Worm (Caenorhabditis elegans) whole organism, late embryonic: ENCODE data around the gene K10D6.3.

Experiments
- C08G9.2 ChIP-seq: sonication (generic microtip); optimal IDR thresholded peaks from 2 replicates; lab custom pipeline; 2016; ENCODE audit warnings: mild to moderate bottlenecking, missing genetic modification characterization, moderate library complexity, missing compliant biosample characterization
- C38D4.7 ChIP-seq: fragments of 200-800 bp; sonication (Bioruptor generic); optimal IDR thresholded peaks from 2 replicates; lab custom pipeline; 2018; ENCODE audit warnings: mild to moderate bottlenecking, missing genetic modification characterization, moderate library complexity, missing compliant biosample characterization
- F13H6.1 ChIP-seq: sonication (generic microtip); optimal IDR thresholded peaks from 2 replicates; lab custom pipeline; 2016; ENCODE audit warnings: missing genetic modification characterization, missing compliant biosample characterization
- Y22D7AL.16 ChIP-seq: sonication (generic microtip); optimal IDR thresholded peaks from 2 replicates; lab custom pipeline; 2016; ENCODE audit warnings: missing genetic modification characterization, missing compliant biosample characterization
- ama-1 ChIP-seq: fragments of 150-350 bp; optimal IDR thresholded peaks from 2 replicates; lab custom pipeline; 2014
- ceh-18 ChIP-seq: sonication (generic microtip); optimal IDR thresholded peaks from 2 replicates; lab custom pipeline; 2016; ENCODE audit warnings: missing genetic modification characterization, missing compliant biosample characterization
- ceh-31 ChIP-seq: sonication (generic microtip); optimal IDR thresholded peaks from 2 replicates; lab custom pipeline; 2016; ENCODE audit warnings: missing genetic modification characterization, missing compliant biosample characterization
- ceh-34 ChIP-seq: sonication (generic microtip); optimal IDR thresholded peaks from 2 replicates; lab custom pipeline; 2016; ENCODE audit warnings: mild to moderate bottlenecking, missing genetic modification characterization, missing compliant biosample characterization
- ceh-48 ChIP-seq: sonication (generic microtip); optimal IDR thresholded peaks from 2 replicates; lab custom pipeline; 2016; ENCODE audit warnings: missing genetic modification characterization, inconsistent platforms, missing compliant biosample characterization
- ceh-9 ChIP-seq: sonication (generic microtip); optimal IDR thresholded peaks from 2 replicates; lab custom pipeline; 2016; ENCODE audit warnings: mild to moderate bottlenecking, missing genetic modification characterization, inconsistent platforms, missing compliant biosample characterization
- che-1 ChIP-seq: sonication (generic microtip); optimal IDR thresholded peaks from 2 replicates; lab custom pipeline; 2016; ENCODE audit warnings: mild to moderate bottlenecking, missing genetic modification characterization, missing compliant biosample characterization
- elt-2 ChIP-seq: sonication (generic microtip); optimal IDR thresholded peaks from 2 replicates; lab custom pipeline; 2016; ENCODE audit warnings: missing genetic modification reagents, missing genetic modification characterization, missing compliant biosample characterization
- elt-4 ChIP-seq: sonication (generic microtip); optimal IDR thresholded peaks from 2 replicates; lab custom pipeline; 2016; ENCODE audit warnings: missing genetic modification characterization, missing compliant biosample characterization
- ets-4 ChIP-seq: sonication (generic microtip); optimal IDR thresholded peaks from 2 replicates; lab custom pipeline; 2016; ENCODE audit warnings: missing genetic modification characterization, missing compliant biosample characterization
- eyg-1 ChIP-seq: sonication (generic microtip); optimal IDR thresholded peaks from 2 replicates; lab custom pipeline; 2016; ENCODE audit warnings: missing genotype, missing genetic modification characterization, missing compliant biosample characterization
- fkh-10 ChIP-seq: fragments of 150-350 bp; optimal IDR thresholded peaks from 2 replicates; lab custom pipeline; 2014; ENCODE audit warnings: missing biosample characterization, missing genetic modification reagents, missing genetic modification characterization
- gmeb-2 ChIP-seq: sonication (generic microtip); optimal IDR thresholded peaks from 2 replicates; lab custom pipeline; 2016; ENCODE audit warnings: missing genetic modification characterization, inconsistent platforms, missing compliant biosample characterization
- lin-11 ChIP-seq: fragments of 200-800 bp; sonication (Bioruptor generic); optimal IDR thresholded peaks from 2 replicates; lab custom pipeline; 2018; ENCODE audit warnings: mild to moderate bottlenecking, missing genetic modification characterization, missing compliant biosample characterization
- madf-2 ChIP-seq: sonication (generic microtip); optimal IDR thresholded peaks from 2 replicates; lab custom pipeline; 2017; ENCODE audit warnings: missing genetic modification characterization, missing compliant biosample characterization
- nhr-11 ChIP-seq: fragments of 150-350 bp; optimal IDR thresholded peaks from 2 replicates; lab custom pipeline; 2014; ENCODE audit warnings: missing biosample characterization, missing genetic modification characterization
- nhr-232 ChIP-seq: sonication (generic microtip); optimal IDR thresholded peaks from 2 replicates; lab custom pipeline; 2016; ENCODE audit warnings: missing genetic modification characterization, missing compliant biosample characterization
- npax-4 ChIP-seq: sonication (generic microtip); optimal IDR thresholded peaks from 2 replicates; lab custom pipeline; 2016; ENCODE audit warnings: missing genetic modification characterization, missing compliant biosample characterization
- pag-3 ChIP-seq: sonication (generic microtip); optimal IDR thresholded peaks from 2 replicates; lab custom pipeline; 2016; ENCODE audit warnings: missing compliant biosample characterization, missing genetic modification characterization, borderline replicate concordance
- pat-9 ChIP-seq: fragments of 200-800 bp; sonication (Bioruptor generic); optimal IDR thresholded peaks from 2 replicates; lab custom pipeline; 2018; ENCODE audit warnings: mild to moderate bottlenecking, missing genetic modification characterization, moderate library complexity, missing compliant biosample characterization
- pax-1 ChIP-seq: fragments of 150-350 bp; optimal IDR thresholded peaks from 2 replicates; lab custom pipeline; 2014; ENCODE audit warnings: missing biosample characterization, missing genetic modification characterization
- ref-2 ChIP-seq: sonication (generic microtip); optimal IDR thresholded peaks from 2 replicates; lab custom pipeline; 2016; ENCODE audit warnings: missing genetic modification characterization, missing compliant biosample characterization
- sox-4 ChIP-seq: sonication (generic microtip); optimal IDR thresholded peaks from 2 replicates; lab custom pipeline; 2017; ENCODE audit warnings: mild to moderate bottlenecking, missing genetic modification characterization, inconsistent platforms, missing compliant biosample characterization
- syd-9 ChIP-seq: sonication (generic microtip); optimal IDR thresholded peaks from 2 replicates; lab custom pipeline; 2016; ENCODE audit warnings: mild to moderate bottlenecking, missing genetic modification characterization, moderate library complexity, missing compliant biosample characterization
- tbx-2 ChIP-seq: sonication (generic microtip); optimal IDR thresholded peaks from 2 replicates; lab custom pipeline; 2016; ENCODE audit warnings: missing genetic modification characterization, missing compliant biosample characterization
- tbx-7 ChIP-seq: sonication (generic microtip); optimal IDR thresholded peaks from 2 replicates; lab custom pipeline; 2016; ENCODE audit warnings: missing genotype, missing genetic modification characterization, missing compliant biosample characterization
- unc-3 ChIP-seq, 2 experiments: fragments of 200-800 bp in 1 of 2; sonication (Bioruptor generic) in 1 of 2; sonication (generic microtip) in 1 of 2; conservative IDR thresholded peaks in 1 of 2; optimal IDR thresholded peaks in 1 of 2; 2 replicates each; pipeline versions ENCODE4 v1.3.6 to Lab custom; 2016 to 2022; ENCODE audit warnings: missing compliant biosample characterization in 2 of 2, missing genetic modification characterization in 2 of 2, missing genetic modification reagents in 1 of 2
- unc-55 ChIP-seq: sonication (generic microtip); optimal IDR thresholded peaks from 2 replicates; lab custom pipeline; 2017; ENCODE audit warnings: missing biosample characterization, missing genetic modification reagents, missing genetic modification characterization
- zip-5 ChIP-seq: sonication (generic microtip); optimal IDR thresholded peaks from 2 replicates; lab custom pipeline; 2016; ENCODE audit warnings: missing genetic modification characterization, missing compliant biosample characterization

K10D6.3 gene

DNA sequence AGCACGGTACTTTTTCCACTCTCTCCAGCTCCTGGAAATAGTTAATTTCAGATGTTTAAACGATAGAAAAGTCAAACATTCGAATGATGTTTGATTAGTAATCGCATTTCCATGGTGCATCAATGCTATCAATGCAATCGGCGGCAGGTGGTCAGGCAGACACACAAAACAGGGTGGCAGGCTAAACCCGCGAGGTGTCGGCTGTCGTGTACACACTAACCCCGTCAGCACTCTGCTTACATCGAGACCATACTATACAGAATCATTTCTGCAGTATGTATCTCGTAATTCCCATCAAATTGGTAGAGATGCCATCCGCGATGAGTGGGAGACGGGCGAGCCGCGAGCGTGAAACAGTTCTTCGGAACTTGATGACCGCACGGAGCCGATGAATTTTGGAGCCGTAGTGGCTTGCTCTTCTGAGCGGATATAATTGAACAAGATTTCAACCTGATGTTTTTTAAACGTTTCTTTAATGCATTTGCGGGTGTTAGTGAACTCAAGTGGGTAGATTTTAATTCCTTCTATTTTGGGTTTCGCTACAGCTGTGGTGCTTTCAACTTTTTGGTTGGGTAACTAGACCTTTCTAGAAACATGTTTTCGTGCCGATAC, 23.6 kb upstream of the K10D6.3 start:
- TF ChIP-seq elt-2, result peak; percentile 46
- TF ChIP-seq, all 69 proteins: peak for 1; not testable (repeated sequence) for 68

DNA sequence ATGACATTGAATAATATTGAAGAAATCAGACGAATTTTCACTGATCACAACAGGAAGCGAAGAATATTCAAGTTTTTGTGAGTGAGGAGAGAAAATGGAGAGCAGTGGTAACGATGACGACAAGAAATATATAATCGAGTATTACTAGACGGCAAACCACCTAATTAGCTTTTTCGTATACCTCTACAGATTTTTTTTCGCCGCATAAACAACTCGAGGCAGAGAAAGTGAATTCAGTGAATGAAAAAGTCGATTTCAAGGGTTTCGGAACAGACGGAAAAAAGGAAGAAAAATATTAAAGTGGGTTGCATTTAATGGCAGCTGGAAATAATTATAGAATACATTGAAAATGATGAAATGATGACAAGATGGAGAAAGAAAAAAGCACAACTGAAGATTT, 22.8 kb upstream of the K10D6.3 start, which contains the start of gene gpa-1:
gpa-1 (minus strand) TSS at position 101 of the 400 bp plus-strand sequence.
- TF ChIP-seq nhr-232 (tag; lab: Kevin White, UChicago), result no peak
- no peak for TF ChIP-seq ceh-31 (tag; lab: Kevin White, UChicago)
- TF ChIP-seq fkh-10, result no peak
- no peak for TF ChIP-seq ama-1 (lab: Kevin White, UChicago)
- no peak for TF ChIP-seq zip-5 (tag; lab: Kevin White, UChicago)
- TF ChIP-seq eyg-1 (tag; lab: Kevin White, UChicago), result no peak
- TF ChIP-seq lin-11 (tag; lab: Kevin White, UChicago), result no peak
- no peak for TF ChIP-seq elt-4 (tag; lab: Kevin White, UChicago)
- TF ChIP-seq unc-55, result no peak
- TF ChIP-seq ceh-48 (tag; lab: Kevin White, UChicago), result no peak
- TF ChIP-seq unc-3 (GFP tag; conservative IDR thresholded peaks at IDR 0.05; lab: Robert Waterston, UW), result no peak
- TF ChIP-seq unc-3 (tag; optimal IDR thresholded peaks at IDR 0.05; lab: Kevin White, UChicago), result no peak
- TF ChIP-seq pag-3, result no peak
- TF ChIP-seq pat-9, result no peak
- no peak for TF ChIP-seq ceh-34 (tag; lab: Kevin White, UChicago)
- TF ChIP-seq tbx-7 (tag; lab: Kevin White, UChicago), result no peak
- TF ChIP-seq C08G9.2 (tag; lab: Kevin White, UChicago), result no peak
- no peak for TF ChIP-seq ceh-18 (tag; lab: Kevin White, UChicago)
- TF ChIP-seq ets-4 (tag; lab: Kevin White, UChicago), result no peak

DNA sequence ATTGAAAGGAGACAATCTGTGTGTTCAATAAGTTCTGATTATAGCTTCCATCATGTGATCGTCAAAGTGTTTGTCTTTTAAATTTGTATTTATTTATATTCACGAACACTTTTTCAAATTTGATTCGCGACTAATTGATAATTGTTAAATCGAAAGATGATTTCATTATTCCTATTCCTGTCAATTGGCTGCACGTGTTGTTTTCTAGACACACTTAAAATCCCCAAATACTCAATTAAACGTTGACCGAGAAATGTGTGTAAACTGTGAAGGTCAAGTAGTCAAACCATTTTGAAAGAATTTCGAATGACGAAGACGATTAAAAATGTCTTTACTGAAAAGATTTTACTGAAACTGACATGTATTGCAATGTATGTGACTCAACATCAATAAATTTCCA, 19.5 kb upstream of the K10D6.3 start:
- TF ChIP-seq nhr-232 (tag; lab: Kevin White, UChicago), result no peak

DNA sequence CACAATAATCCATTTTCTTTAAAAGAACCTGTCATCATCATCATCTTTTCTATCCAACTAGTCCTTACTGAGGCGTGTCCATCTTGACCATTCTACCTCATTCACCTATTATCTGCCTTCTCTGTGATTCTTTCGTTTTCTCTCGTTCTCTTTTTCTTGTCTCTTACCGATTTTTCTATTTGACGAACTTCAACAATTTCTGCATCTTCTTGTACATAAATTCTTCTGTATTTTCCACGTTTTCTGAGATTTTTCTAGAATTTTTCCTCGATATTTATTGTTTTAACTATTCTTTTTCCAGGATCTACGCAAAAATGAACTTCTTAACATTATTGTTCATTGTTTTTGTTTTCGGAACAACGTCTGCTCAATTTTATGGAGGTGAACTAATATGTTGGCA, 17.5 kb upstream of the K10D6.3 start, which contains the start of gene cnc-10:
cnc-10 (plus strand) TSS at position 301 of the 400 bp plus-strand sequence.
- TF ChIP-seq sox-4 (tag; lab: Kevin White, UChicago) (no peak), lin-11 (tag; lab: Kevin White, UChicago) (no peak), ceh-48 (tag; lab: Kevin White, UChicago) (no peak), pax-1 (no peak), Y22D7AL.16 (tag; lab: Kevin White, UChicago) (no peak), ets-4 (tag; lab: Kevin White, UChicago) (no peak), unc-55 (no peak), ama-1 (lab: Kevin White, UChicago) (no peak), F13H6.1 (tag; lab: Kevin White, UChicago) (no peak), tbx-2 (tag; lab: Kevin White, UChicago) (no peak), gmeb-2 (tag; lab: Kevin White, UChicago) (no peak), ref-2 (tag; lab: Kevin White, UChicago) (no peak), che-1 (no peak), pag-3 (no peak)

DNA sequence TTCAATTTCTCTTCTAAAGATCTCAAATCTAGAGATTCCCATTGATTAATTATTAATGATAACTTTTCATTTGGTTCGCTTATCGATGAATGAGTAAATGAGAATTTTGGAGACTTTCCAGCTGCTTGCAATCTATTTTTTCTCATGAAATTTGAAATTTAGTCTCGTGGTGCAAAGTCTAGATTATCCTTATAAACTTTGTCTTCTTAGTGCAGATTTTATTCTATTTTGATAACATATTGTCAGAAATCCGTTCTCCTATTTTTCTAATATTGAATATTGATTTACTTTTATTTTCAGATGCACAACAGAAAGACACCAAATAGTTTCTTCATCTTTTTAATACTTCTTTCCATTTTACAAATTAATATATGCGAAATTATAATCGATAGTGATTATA, 9.4 kb upstream of the K10D6.3 start, which contains the start of gene lgc-49:
lgc-49 (plus strand) TSS at position 301 of the 400 bp plus-strand sequence.
- TF ChIP-seq madf-2 (tag; lab: Kevin White, UChicago), result no peak
- no peak for TF ChIP-seq syd-9 (tag; lab: Kevin White, UChicago)
- TF ChIP-seq npax-4 (tag; lab: Kevin White, UChicago), result no peak
- TF ChIP-seq sox-4 (tag; lab: Kevin White, UChicago), result no peak
- no peak for TF ChIP-seq nhr-11 (tag; lab: Kevin White, UChicago)
- TF ChIP-seq C38D4.7, result no peak
- TF ChIP-seq lin-11 (tag; lab: Kevin White, UChicago), result no peak
- no peak for TF ChIP-seq che-1
- no peak for TF ChIP-seq ceh-9 (tag; lab: Kevin White, UChicago)
- TF ChIP-seq, all 69 proteins: peak for 0
